Fruit fly (Drosophila melanogaster) whole organism, embryonic: ENCODE data around the gene Cyp4d1.

ENCODE experiments used
- Aef1 ChIP-seq: fragments of 200-800 bp; sonication (Bioruptor generic); IDR thresholded peaks from 3 replicates; pipeline ENCODE4 v1.3.6; 2022; ENCODE audit warnings: missing biosample characterization, missing genetic modification characterization
- Asciz ChIP-seq: fragments of 200-800 bp; sonication (Bioruptor generic); optimal IDR thresholded peaks from 2 replicates; lab custom pipeline; 2017; ENCODE audit warnings: missing biosample characterization, mild to moderate bottlenecking, missing genetic modification characterization, missing genetic modification reagents
- CG10321 ChIP-seq: fragments of 200-800 bp; sonication (Bioruptor generic); IDR thresholded peaks from 2 replicates; pipeline ENCODE4 v1.3.6; 2022; ENCODE audit warnings: missing biosample characterization, missing genetic modification characterization
- CG10462 ChIP-seq: fragments of 200-800 bp; sonication (Bioruptor generic); optimal IDR thresholded peaks from 2 replicates; lab custom pipeline; 2016; ENCODE audit warnings: missing biosample characterization, missing genetic modification characterization
- CG7839 ChIP-seq: fragments of 200-800 bp; sonication (Bioruptor generic); optimal IDR thresholded peaks from 3 replicates; lab custom pipeline; 2018; ENCODE audit warnings: missing biosample characterization, mild to moderate bottlenecking, missing genetic modification characterization, moderate library complexity
- D19A ChIP-seq: fragments of 200-800 bp; optimal IDR thresholded peaks from 3 replicates; lab custom pipeline; 2019; ENCODE audit warnings: missing biosample characterization, mild to moderate bottlenecking, missing genetic modification characterization, moderate library complexity
- E2f1 ChIP-seq: fragments of 200-800 bp; sonication (Bioruptor generic); IDR thresholded peaks from 2 replicates; pipeline ENCODE4 v1.3.6; 2022; ENCODE audit warnings: missing biosample characterization, missing genetic modification characterization
- Ets65A ChIP-seq: fragments of 200-800 bp; sonication (Bioruptor generic); peaks from one replicate; lab custom pipeline; 2016; ENCODE audit warnings: missing biosample characterization, missing genetic modification characterization
- Max ChIP-seq: fragments of 200-800 bp; sonication (Bioruptor generic); optimal IDR thresholded peaks from 2 replicates; lab custom pipeline; 2016; ENCODE audit warnings: missing biosample characterization, mild to moderate bottlenecking, missing genetic modification characterization
- Med ChIP-seq: fragments of 200-800 bp; sonication (Bioruptor generic); peaks from one replicate; lab custom pipeline; 2016; ENCODE audit warnings: missing biosample characterization, missing genetic modification characterization, mild to moderate bottlenecking, inconsistent platforms, moderate library complexity
- Mes4 ChIP-seq: fragments of 200-800 bp; sonication (Bioruptor generic); optimal IDR thresholded peaks from 2 replicates; lab custom pipeline; 2016; ENCODE audit warnings: missing biosample characterization, missing genetic modification characterization
- lab ChIP-seq: fragments of 200-800 bp; sonication (Bioruptor generic); optimal IDR thresholded peaks from 3 replicates; lab custom pipeline; 2017; ENCODE audit warnings: missing biosample characterization, missing genetic modification characterization, mild to moderate bottlenecking, moderate library complexity, missing genetic modification reagents
- ranshi ChIP-seq: fragments of 200-800 bp; sonication (Bioruptor generic); IDR thresholded peaks from 2 replicates; pipeline ENCODE4 v1.3.6; 2022; ENCODE audit warnings: missing biosample characterization, missing genetic modification characterization
- zf30C ChIP-seq: fragments of 200-800 bp; sonication (Bioruptor generic); optimal IDR thresholded peaks from 3 replicates; lab custom pipeline; 2018; ENCODE audit warnings: missing biosample characterization, mild to moderate bottlenecking, missing genetic modification characterization

dm6 chrX:2165394-2165793, 3.4 kb upstream of the Cyp4d1 start:
- TF ChIP-seq Max (GFP tag; lab: Kevin White, UChicago): no peak
- TF ChIP-seq E2f1 (GFP tag; lab: Robert Waterston, UW): no peak
- TF ChIP-seq Ets65A: peak; percentile 46
- no peak for TF ChIP-seq Med (GFP tag; lab: Kevin White, UChicago)
- no peak for TF ChIP-seq CG10321
- TF ChIP-seq zf30C (GFP tag; lab: Kevin White, UChicago): no peak
- TF ChIP-seq CG7839 (tag; lab: Kevin White, UChicago): no peak
- TF ChIP-seq Aef1 (GFP tag; lab: Robert Waterston, UW): no peak
- TF ChIP-seq Mes4 (GFP tag; lab: Kevin White, UChicago): no peak
- TF ChIP-seq ranshi: no peak
- TF ChIP-seq D19A (tag; lab: Kevin White, UChicago): no peak
- no peak for TF ChIP-seq Asciz
- TF ChIP-seq lab (GFP tag; lab: Kevin White, UChicago): no peak
- no peak for TF ChIP-seq CG10462 (GFP tag; lab: Kevin White, UChicago)
